Worm (Caenorhabditis elegans): Measurements from ENCODE around the gene M03E7.3.

Gene M03E7.3

DNA sequence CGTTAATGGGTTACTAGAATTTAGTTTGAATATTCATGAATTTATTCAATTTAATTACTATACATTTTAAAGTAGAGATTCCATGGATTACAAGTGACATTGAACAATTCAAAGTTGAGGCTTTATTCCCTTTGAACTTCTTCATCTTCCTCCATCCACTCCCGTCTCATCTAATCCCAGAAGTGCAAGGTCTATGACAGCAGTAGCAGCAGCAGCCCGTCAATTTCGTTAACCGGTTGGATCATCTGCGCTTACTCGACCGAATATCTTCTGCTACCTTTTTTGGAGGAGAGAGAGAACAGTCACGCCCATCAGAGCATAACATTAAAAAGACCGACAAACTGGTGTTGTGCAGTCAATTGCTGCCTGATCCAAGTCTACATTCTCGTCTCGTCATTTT is 2.5 kb downstream of the M03E7.3 start, which contains the start of gene M03E7.2:
M03E7.2 (plus strand) TSS at position 301 of the 400 bp plus-strand sequence.
- TF ChIP-seq efl-1 (optimal IDR thresholded peaks at IDR 0.05) (no peak), efl-1 (GFP tag; optimal IDR thresholded peaks at IDR 0.05 in 1 of 2) (peak in 1 of 2 experiments; percentile 83), lin-35 (GFP tag; optimal IDR thresholded peaks at IDR 0.05) (no peak)

DNA sequence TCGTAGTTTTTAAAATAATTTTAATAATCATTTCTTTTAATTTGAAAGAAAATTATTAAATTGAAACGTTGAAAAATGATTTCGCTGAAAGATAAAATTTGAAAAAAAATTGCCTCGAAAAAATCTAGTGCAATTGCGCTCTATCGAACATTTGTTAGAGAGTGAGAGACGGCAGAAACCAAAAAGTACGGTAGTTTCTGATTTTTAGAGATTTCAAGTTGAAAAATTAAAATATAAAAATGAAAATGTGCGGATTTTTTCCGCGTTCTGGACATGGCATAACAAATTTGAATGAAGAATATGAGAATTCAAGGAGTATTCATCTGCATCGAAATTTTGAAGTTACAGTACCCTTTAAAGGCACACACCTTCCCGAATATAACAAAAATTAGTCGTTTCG is 4.5 kb downstream of the M03E7.3 start:
- peak in 1 of 2 experiments; percentile 79 for TF ChIP-seq lsy-2 (tag; optimal IDR thresholded peaks at IDR 0.05)
- peak in 1 of 3 experiments; percentile 61 for TF ChIP-seq dpl-1 (GFP tag; optimal IDR thresholded peaks at IDR 0.05)
- TF ChIP-seq lin-35 (GFP tag; optimal IDR thresholded peaks at IDR 0.05), result peak in 1 of 2 experiments; percentile 53
- peak; percentile 25 to 45 for TF ChIP-seq efl-1 (optimal IDR thresholded peaks at IDR 0.05)
- TF ChIP-seq efl-1 (GFP tag; optimal IDR thresholded peaks at IDR 0.05 in 1 of 2), result peak; percentile 30 to 69
- TF ChIP-seq mep-1 (tag; optimal IDR thresholded peaks at IDR 0.05), result peak; percentile 23
- no peak for TF ChIP-seq nhr-12 (tag; optimal IDR thresholded peaks at IDR 0.05)
- no peak for TF ChIP-seq aly-2 (tag; optimal IDR thresholded peaks at IDR 0.05)
- no peak for TF ChIP-seq mef-2 (tag; optimal IDR thresholded peaks at IDR 0.05)

DNA sequence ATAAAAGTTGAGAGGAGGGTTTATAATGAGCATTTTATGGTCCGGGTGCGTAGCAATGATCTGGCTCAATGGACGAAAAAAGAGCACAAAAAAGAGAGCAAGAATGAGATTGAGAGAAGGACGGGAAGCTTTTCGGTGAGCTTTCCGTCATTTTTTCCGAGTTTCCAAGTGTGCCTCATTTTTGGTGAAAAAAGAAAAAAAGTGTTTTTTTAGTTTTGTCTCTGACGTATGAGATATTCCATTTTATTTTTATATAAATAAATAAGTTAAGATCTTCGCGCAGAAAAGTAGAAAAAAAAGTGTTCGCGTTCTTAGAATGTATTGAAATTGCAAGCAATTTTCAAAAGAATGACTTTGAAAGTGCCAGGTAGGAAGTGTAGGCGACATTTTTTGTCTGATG is 5.2 kb downstream of the M03E7.3 start, which contains the start of gene memb-2:
memb-2 (minus strand) TSS at position 101 of the 400 bp plus-strand sequence.
- TF ChIP-seq dpl-1 (GFP tag; optimal IDR thresholded peaks at IDR 0.05) (no peak), aly-2 (tag; optimal IDR thresholded peaks at IDR 0.05) (no peak), ceh-63 (GFP tag; optimal IDR thresholded peaks at IDR 0.05) (no peak), ztf-11 (tag; optimal IDR thresholded peaks at IDR 0.05) (no peak)

DNA sequence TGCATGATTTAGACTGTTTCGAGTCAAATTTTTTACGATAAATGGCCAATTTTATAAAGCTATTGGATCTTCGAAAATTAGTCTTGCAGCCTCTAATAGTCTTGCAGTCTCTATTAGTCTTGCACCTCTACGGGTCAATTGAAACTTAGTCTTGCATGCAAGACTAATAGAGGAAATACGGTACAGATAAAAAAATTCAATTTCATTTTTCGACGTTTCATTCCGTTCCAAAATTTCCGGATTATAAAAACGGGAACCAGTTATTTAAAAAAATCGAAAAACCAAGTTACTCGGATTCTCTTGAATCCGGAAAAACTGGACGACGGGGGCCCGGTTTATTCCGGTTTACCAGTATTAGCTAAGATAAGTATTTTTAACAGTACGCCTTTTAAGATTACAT is 6.6 kb downstream of the M03E7.3 start, which contains the start of gene M03E7.1:
M03E7.1 (plus strand) TSS at position 301 of the 400 bp plus-strand sequence.
- TF ChIP-seq nhr-11 (tag; optimal IDR thresholded peaks at IDR 0.05), result no peak
- no peak for TF ChIP-seq dpl-1 (GFP tag; optimal IDR thresholded peaks at IDR 0.05)
- no peak for TF ChIP-seq mep-1 (tag; optimal IDR thresholded peaks at IDR 0.05)
- no peak for TF ChIP-seq fkh-8 (tag; optimal IDR thresholded peaks at IDR 0.05)
- no peak for TF ChIP-seq ztf-11 (tag; optimal IDR thresholded peaks at IDR 0.05)

DNA sequence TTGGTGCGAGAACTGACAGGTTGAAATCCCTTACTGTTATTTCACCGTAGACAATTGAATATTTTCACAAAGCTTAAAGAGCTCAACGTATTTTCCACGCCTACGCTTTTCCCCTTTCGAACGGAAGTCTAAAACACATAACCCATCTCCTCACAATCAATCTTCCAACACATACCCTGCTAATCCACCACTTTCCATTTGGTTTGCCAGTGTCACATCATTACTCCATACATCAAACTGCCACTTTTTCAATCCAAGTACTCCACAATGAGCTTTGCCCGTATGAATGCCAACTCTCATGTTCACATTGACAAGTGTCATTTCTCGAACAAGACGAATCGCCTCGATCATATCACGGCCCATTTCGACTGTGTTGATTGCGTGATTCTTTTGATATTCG is 13.2 kb downstream of the M03E7.3 start:
- TF ChIP-seq grh-1 (GFP tag; IDR thresholded peaks at IDR 0.05) (no peak), nhr-237 (tag; optimal IDR thresholded peaks at IDR 0.05) (no peak), xbp-1 (tag; optimal IDR thresholded peaks at IDR 0.05) (no peak), ceh-88 (GFP tag; IDR thresholded peaks at IDR 0.05) (no peak), fkh-8 (tag; optimal IDR thresholded peaks at IDR 0.05) (no peak), nhr-12 (tag; optimal IDR thresholded peaks at IDR 0.05) (no peak), nhr-47 (tag; optimal IDR thresholded peaks at IDR 0.05) (no peak), nhr-11 (tag; optimal IDR thresholded peaks at IDR 0.05) (no peak), unc-130 (tag; optimal IDR thresholded peaks at IDR 0.05) (no peak), elt-2 (tag; optimal IDR thresholded peaks at IDR 0.05) (no peak), F16B12.6 (tag; optimal IDR thresholded peaks at IDR 0.05) (no peak), nhr-76 (tag; optimal IDR thresholded peaks at IDR 0.05) (no peak), hpl-2 (GFP tag; optimal IDR thresholded peaks at IDR 0.05) (no peak), ceh-63 (GFP tag; optimal IDR thresholded peaks at IDR 0.05) (no peak), nhr-85 (tag) (no peak), ztf-4 (tag; optimal IDR thresholded peaks at IDR 0.05) (no peak), nhr-20 (tag; optimal IDR thresholded peaks at IDR 0.05) (no peak), mab-9 (GFP tag; IDR thresholded peaks at IDR 0.05) (no peak), unc-98 (GFP tag; IDR thresholded peaks at IDR 0.05) (no peak)

DNA sequence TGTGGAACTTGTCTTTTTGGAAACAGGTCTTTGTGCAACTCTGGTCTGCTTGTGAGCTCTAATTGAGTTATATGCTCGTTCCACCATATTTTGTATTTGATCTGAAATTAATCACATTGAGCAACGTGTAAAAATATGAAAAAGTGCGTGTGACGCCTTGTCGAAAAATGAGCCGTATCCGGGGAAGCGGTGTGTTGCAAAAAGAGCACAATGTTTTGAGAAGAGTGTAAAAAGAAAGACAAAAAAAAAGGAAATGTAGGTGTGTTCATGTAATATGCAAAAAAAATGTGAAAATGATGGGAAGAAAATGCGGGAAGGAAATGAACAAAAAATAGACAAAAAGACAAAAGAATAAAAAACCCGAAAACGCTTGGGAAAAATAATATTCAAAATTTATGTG is 16.0 kb downstream of the M03E7.3 start, which contains the start of gene acy-4:
acy-4 (minus strand) TSS at position 101 of the 400 bp plus-strand sequence.
- no peak for TF ChIP-seq pqm-1 (tag; optimal IDR thresholded peaks at IDR 0.05)
- no peak for TF ChIP-seq Y116A8C.19 (tag; optimal IDR thresholded peaks at IDR 0.05; ENCODE audit: borderline replicate concordance)
- no peak for TF ChIP-seq pax-3 (tag; optimal IDR thresholded peaks at IDR 0.05)
- TF ChIP-seq C04F5.9 (tag; optimal IDR thresholded peaks at IDR 0.05), result no peak
- TF ChIP-seq sox-4 (tag; optimal IDR thresholded peaks at IDR 0.05), result no peak
- no peak for TF ChIP-seq irx-1 (tag; optimal IDR thresholded peaks at IDR 0.05)
- TF ChIP-seq hpl-2 (GFP tag; optimal IDR thresholded peaks at IDR 0.05), result no peak
- no peak for TF ChIP-seq snu-23 (GFP tag; optimal IDR thresholded peaks at IDR 0.05)
- TF ChIP-seq nhr-237 (tag; optimal IDR thresholded peaks at IDR 0.05), result no peak
- no peak for TF ChIP-seq zag-1 (tag; optimal IDR thresholded peaks at IDR 0.05)
- TF ChIP-seq mab-9 (GFP tag; IDR thresholded peaks at IDR 0.05), result no peak
- no peak for TF ChIP-seq nhr-90 (tag; optimal IDR thresholded peaks at IDR 0.05; ENCODE audit: poor library complexity)
- no peak for TF ChIP-seq unc-98 (GFP tag; IDR thresholded peaks at IDR 0.05)
- TF ChIP-seq hlh-4 (tag; optimal IDR thresholded peaks at IDR 0.05), result no peak
- no peak for TF ChIP-seq tbx-2 (tag; optimal IDR thresholded peaks at IDR 0.05)
- no peak for TF ChIP-seq blmp-1 (tag; optimal IDR thresholded peaks at IDR 0.05)
- TF ChIP-seq alr-1 (tag; optimal IDR thresholded peaks at IDR 0.05; ENCODE audit: borderline replicate concordance), result no peak
- no peak for TF ChIP-seq sptf-1 (tag; optimal IDR thresholded peaks at IDR 0.05)
